Worm (Caenorhabditis elegans) whole organism, L4 larva: ENCODE data around the gene F26F4.9.

Source experiments
- F44E2.7 ChIP-seq: fragments of 200-800 bp; sonication (Bioruptor generic); IDR thresholded peaks from 2 replicates; pipeline ENCODE4 v2.1.2; 2022; ENCODE audit warnings: missing genetic modification characterization, missing compliant biosample characterization
- R02D3.7 ChIP-seq: fragments of 150-350 bp; sonication (generic microtip); optimal IDR thresholded peaks from 3 replicates; lab custom pipeline; 2014; ENCODE audit warnings: missing biosample characterization, missing genetic modification characterization
- T26A8.4 ChIP-seq: fragments of 200-800 bp; sonication (Bioruptor generic); IDR thresholded peaks from 2 replicates; pipeline ENCODE4 v1.3.6; 2022; ENCODE audit warnings: missing genetic modification characterization, missing compliant biosample characterization
- Y105C5A.15 ChIP-seq: fragments of 200-800 bp; sonication (Bioruptor generic); IDR thresholded peaks from 2 replicates; pipeline ENCODE4 v1.3.6; 2022; ENCODE audit warnings: missing genetic modification characterization, missing compliant biosample characterization
- Y48G9A.11 ChIP-seq: fragments of 200-800 bp; sonication (Bioruptor generic); IDR thresholded peaks from 2 replicates; pipeline ENCODE4 v1.3.6; 2022; ENCODE audit warnings: missing genetic modification reagents, missing genetic modification characterization, missing compliant biosample characterization
- Y75B8A.6 ChIP-seq: fragments of 200-800 bp; sonication (Bioruptor generic); IDR thresholded peaks from 2 replicates; pipeline ENCODE4 v1.3.6; 2022; ENCODE audit warnings: missing genetic modification reagents, missing genetic modification characterization, missing compliant biosample characterization
- aha-1 ChIP-seq: fragments of 150-350 bp; peaks from one replicate; lab custom pipeline; 2014; ENCODE audit warnings: missing biosample characterization, missing genetic modification characterization
- ama-1 ChIP-seq: fragments of 150-350 bp; optimal IDR thresholded peaks from 2 replicates; lab custom pipeline; 2014; ENCODE audit warnings: inconsistent platforms, mixed read lengths
- arid-1 ChIP-seq: fragments of 200-800 bp; sonication (Bioruptor generic); conservative IDR thresholded peaks from 2 replicates; pipeline ENCODE4 v1.3.6; 2022; ENCODE audit warnings: missing genetic modification reagents, missing genetic modification characterization, missing compliant biosample characterization
- attf-4 ChIP-seq: sonication (generic microtip); optimal IDR thresholded peaks from 3 replicates; lab custom pipeline; 2017; ENCODE audit warnings: missing biosample characterization, missing genetic modification characterization
- ctbp-1 ChIP-seq: fragments of 200-800 bp; sonication (Bioruptor generic); IDR thresholded peaks from 2 replicates; pipeline ENCODE4 v1.3.6; 2022; ENCODE audit warnings: missing genetic modification reagents, missing genetic modification characterization, missing compliant biosample characterization
- daf-16 ChIP-seq, 3 experiments: sonication (generic microtip); optimal IDR thresholded peaks; 2 replicates each; lab custom pipeline; 2016 to 2017; ENCODE audit warnings: missing genetic modification characterization in 3 of 3, missing genetic modification reagents in 3 of 3, mild to moderate bottlenecking in 2 of 3, missing compliant biosample characterization in 2 of 3, missing biosample characterization in 1 of 3, moderate library complexity in 1 of 3
- daf-19 ChIP-seq: fragments of 200-800 bp; sonication (Bioruptor generic); conservative IDR thresholded peaks from 2 replicates; pipeline ENCODE4 v1.3.6; 2022; ENCODE audit warnings: missing genetic modification characterization, missing compliant biosample characterization
- dmd-6 ChIP-seq: fragments of 200-800 bp; sonication (Bioruptor generic); IDR thresholded peaks from 2 replicates; pipeline ENCODE4 v1.3.6; 2022; ENCODE audit warnings: missing genetic modification reagents, missing genetic modification characterization, missing compliant biosample characterization
- dmd-8 ChIP-seq: fragments of 200-800 bp; sonication (Bioruptor generic); IDR thresholded peaks from 2 replicates; pipeline ENCODE4 v1.3.6; 2022; ENCODE audit warnings: missing genetic modification characterization, missing compliant biosample characterization
- duxl-1 ChIP-seq: sonication (generic microtip); optimal IDR thresholded peaks from 2 replicates; lab custom pipeline; 2016; ENCODE audit warnings: mild to moderate bottlenecking, missing genetic modification characterization, moderate library complexity, missing compliant biosample characterization; ENCODE audit not compliant: poor library complexity
- egl-27 ChIP-seq: sonication (generic microtip); optimal IDR thresholded peaks from 3 replicates; lab custom pipeline; 2017; ENCODE audit warnings: missing biosample characterization, missing genetic modification reagents, missing genetic modification characterization
- egl-43 ChIP-seq: fragments of 200-800 bp; sonication (Bioruptor generic); IDR thresholded peaks from 2 replicates; pipeline ENCODE4 v1.3.6; 2022; ENCODE audit warnings: missing genetic modification reagents, missing genetic modification characterization, missing compliant biosample characterization
- fkh-10 ChIP-seq: fragments of 150-350 bp; optimal IDR thresholded peaks from 2 replicates; lab custom pipeline; 2014; ENCODE audit warnings: missing biosample characterization, missing genetic modification reagents, missing genetic modification characterization
- gei-8 ChIP-seq: fragments of 200-800 bp; sonication (Bioruptor generic); optimal IDR thresholded peaks from 2 replicates; lab custom pipeline; 2018; ENCODE audit warnings: mild to moderate bottlenecking, missing genetic modification characterization, missing compliant biosample characterization
- hif-1 ChIP-seq, 2 experiments: sonication (generic microtip); optimal IDR thresholded peaks; 2 replicates each; lab custom pipeline; 2016 to 2017; ENCODE audit warnings: missing compliant biosample characterization in 2 of 2, missing genetic modification characterization in 2 of 2, missing genetic modification reagents in 2 of 2, missing genotype in 2 of 2, mild to moderate bottlenecking in 1 of 2
- hlh-11 ChIP-seq: fragments of 200-800 bp; sonication (Bioruptor generic); optimal IDR thresholded peaks from 2 replicates; lab custom pipeline; 2018; ENCODE audit warnings: mild to moderate bottlenecking, missing genetic modification characterization, missing compliant biosample characterization
- hlh-30 ChIP-seq: sonication (generic microtip); optimal IDR thresholded peaks from 2 replicates; lab custom pipeline; 2017; ENCODE audit warnings: antibody characterized with exemption, mild to moderate bottlenecking, missing genetic modification characterization, missing compliant biosample characterization; ENCODE audit not compliant: insufficient read depth
- hmg-1.1 ChIP-seq: fragments of 200-800 bp; sonication (Bioruptor generic); IDR thresholded peaks from 2 replicates; pipeline ENCODE4 v1.3.6; 2022; ENCODE audit warnings: missing genetic modification reagents, missing genetic modification characterization, missing compliant biosample characterization
- jun-1 ChIP-seq: fragments of 150-350 bp; optimal IDR thresholded peaks from 2 replicates; lab custom pipeline; 2014; ENCODE audit warnings: missing biosample characterization, missing genetic modification reagents, missing genetic modification characterization
- lin-15B ChIP-seq: fragments of 150-350 bp; sonication (generic microtip); optimal IDR thresholded peaks from 3 replicates; lab custom pipeline; 2014; ENCODE audit warnings: missing biosample characterization, missing genetic modification characterization
- lin-29 ChIP-seq: fragments of 200-800 bp; sonication (Bioruptor generic); IDR thresholded peaks from 2 replicates; pipeline ENCODE4 v1.3.6; 2022; ENCODE audit warnings: missing genetic modification reagents, missing genetic modification characterization, missing compliant biosample characterization
- lin-38 ChIP-seq: fragments of 200-800 bp; sonication (Bioruptor generic); IDR thresholded peaks from 2 replicates; pipeline ENCODE4 v1.3.6; 2022; ENCODE audit warnings: missing genetic modification reagents, missing genetic modification characterization, missing compliant biosample characterization
- lin-39 ChIP-seq: fragments of 150-350 bp; optimal IDR thresholded peaks from 2 replicates; lab custom pipeline; 2014; ENCODE audit warnings: missing biosample characterization, missing genetic modification reagents, missing genetic modification characterization
- madf-9 ChIP-seq: fragments of 200-800 bp; sonication (Bioruptor generic); conservative IDR thresholded peaks from 2 replicates; pipeline ENCODE4 v1.3.6; 2022; ENCODE audit warnings: missing genetic modification reagents, missing genetic modification characterization, missing compliant biosample characterization
- mdl-1 ChIP-seq, 2 experiments: fragments of 150-350 bp in 1 of 2; sonication (generic microtip) in 1 of 2; optimal IDR thresholded peaks; 2 replicates each; lab custom pipeline; 2014 to 2017; ENCODE audit warnings: missing biosample characterization in 2 of 2, missing genetic modification characterization in 2 of 2
- mep-1 ChIP-seq: fragments of 150-350 bp; sonication (generic microtip); optimal IDR thresholded peaks from 3 replicates; lab custom pipeline; 2014; ENCODE audit warnings: missing biosample characterization, missing genetic modification characterization
- mes-2 ChIP-seq: sonication (generic microtip); optimal IDR thresholded peaks from 2 replicates; lab custom pipeline; 2016; ENCODE audit warnings: missing genotype, mild to moderate bottlenecking, missing genetic modification characterization, missing compliant biosample characterization; ENCODE audit not compliant: poor library complexity, severe bottlenecking
- mxl-2 ChIP-seq: fragments of 200-800 bp; sonication (Bioruptor generic); conservative IDR thresholded peaks from 2 replicates; pipeline ENCODE4 v1.3.6; 2022; ENCODE audit warnings: missing genetic modification reagents, missing genetic modification characterization, missing compliant biosample characterization
- mxl-3 ChIP-seq: fragments of 200-800 bp; sonication (Bioruptor generic); optimal IDR thresholded peaks from 2 replicates; lab custom pipeline; 2018; ENCODE audit warnings: mild to moderate bottlenecking, missing genetic modification characterization, missing compliant biosample characterization
- nhr-10 ChIP-seq: fragments of 150-350 bp; optimal IDR thresholded peaks from 2 replicates; lab custom pipeline; 2014; ENCODE audit warnings: missing biosample characterization, missing genetic modification characterization
- nhr-237 ChIP-seq: sonication (generic microtip); optimal IDR thresholded peaks from 2 replicates; lab custom pipeline; 2017; ENCODE audit warnings: missing biosample characterization, missing genetic modification characterization
- nhr-28 ChIP-seq: fragments of 150-350 bp; optimal IDR thresholded peaks from 2 replicates; lab custom pipeline; 2014; ENCODE audit warnings: missing biosample characterization, missing genetic modification characterization
- nhr-42 ChIP-seq: fragments of 200-800 bp; sonication (Bioruptor generic); IDR thresholded peaks from 2 replicates; pipeline ENCODE4 v1.3.6; 2022; ENCODE audit warnings: missing genetic modification characterization, missing compliant biosample characterization
- pha-4 ChIP-seq, 2 experiments: fragments of 150-350 bp in 1 of 2; fragments of 200-800 bp in 1 of 2; sonication (Bioruptor generic) in 1 of 2; IDR thresholded peaks in 1 of 2; optimal IDR thresholded peaks in 1 of 2; 2 replicates each; pipeline versions ENCODE4 v1.3.6 to Lab custom; 2014 to 2022; ENCODE audit warnings: missing genetic modification characterization in 2 of 2, missing genetic modification reagents in 2 of 2, missing biosample characterization in 1 of 2, missing compliant biosample characterization in 1 of 2
- pqm-1 ChIP-seq: sonication (generic microtip); optimal IDR thresholded peaks from 2 replicates; lab custom pipeline; 2017; ENCODE audit warnings: missing biosample characterization, missing genetic modification characterization
- rbr-2 ChIP-seq: sonication (generic microtip); optimal IDR thresholded peaks from 2 replicates; lab custom pipeline; 2016; ENCODE audit warnings: missing genotype, missing genetic modification characterization, missing compliant biosample characterization
- set-16 ChIP-seq: fragments of 200-800 bp; sonication (Bioruptor generic); IDR thresholded peaks from 2 replicates; pipeline ENCODE4 v1.3.6; 2022; ENCODE audit warnings: missing genetic modification reagents, missing genetic modification characterization, missing compliant biosample characterization
- skn-1 ChIP-seq: fragments of 150-350 bp; optimal IDR thresholded peaks from 2 replicates; lab custom pipeline; 2014; ENCODE audit warnings: missing biosample characterization, missing genetic modification characterization
- snpc-1.2 ChIP-seq: fragments of 200-800 bp; sonication (Bioruptor generic); IDR thresholded peaks from 2 replicates; pipeline ENCODE4 v1.3.6; 2022; ENCODE audit warnings: missing genetic modification reagents, missing genetic modification characterization, missing compliant biosample characterization
- unc-39 ChIP-seq: sonication (generic microtip); optimal IDR thresholded peaks from 2 replicates; lab custom pipeline; 2017; ENCODE audit warnings: missing biosample characterization, missing genetic modification characterization
- zip-11 ChIP-seq: fragments of 200-800 bp; sonication (Bioruptor generic); IDR thresholded peaks from 2 replicates; pipeline ENCODE4 v1.3.6; 2022; ENCODE audit warnings: missing genetic modification characterization, missing compliant biosample characterization

The F26F4.9 gene

ce11 chrIII:4948631-4949030 lies 36.3 kb upstream of the F26F4.9 start:
- TF ChIP-seq mdl-1 (tag; optimal IDR thresholded peaks at IDR 0.05; lab: Kevin White, UChicago): peak; percentile 23 to 55
- TF ChIP-seq daf-16 (GFP tag; optimal IDR thresholded peaks at IDR 0.05; lab: Kevin White, UChicago): no peak
- peak; percentile 29 for TF ChIP-seq daf-16 (tag; optimal IDR thresholded peaks at IDR 0.05; lab: Kevin White, UChicago)
- peak in 1 of 2 experiments; percentile 18 for TF ChIP-seq hif-1 (tag; optimal IDR thresholded peaks at IDR 0.05; lab: Kevin White, UChicago)
- peak; percentile 22 for TF ChIP-seq mes-2 (tag; lab: Kevin White, UChicago)
- 0 out of 2 replicates have a peak, but pooled peaks have one; percentile 17 for TF ChIP-seq snpc-1.2 (GFP tag; lab: Robert Waterston, UW)
- peak; percentile 47 for TF ChIP-seq hlh-11 (tag; lab: Kevin White, UChicago)
- peak; percentile 30 for TF ChIP-seq mxl-3 (GFP tag; lab: Kevin White, UChicago)
- TF ChIP-seq T26A8.4 (GFP tag; lab: Robert Waterston, UW): peak; percentile 25
- no peak for TF ChIP-seq lin-15B (tag; lab: Kevin White, UChicago)
- peak; percentile 97 for TF ChIP-seq aha-1
- TF ChIP-seq madf-9 (GFP tag; lab: Robert Waterston, UW): peak; percentile 99
- no peak for TF ChIP-seq nhr-10 (tag; lab: Kevin White, UChicago)
- TF ChIP-seq lin-39 (tag; lab: Kevin White, UChicago): no peak
- no peak for TF ChIP-seq attf-4
- 0 out of 2 replicates have a peak, but pooled peaks have one; percentile 55 for TF ChIP-seq egl-43
- no peak for TF ChIP-seq fkh-10 (GFP tag; lab: Kevin White, UChicago)
- TF ChIP-seq hlh-30: peak; percentile 33
- TF ChIP-seq hmg-1.1 (GFP tag; lab: Robert Waterston, UW): peak; percentile 41
- TF ChIP-seq pha-4 (GFP tag; IDR thresholded peaks at IDR 0.05; lab: Robert Waterston, UW): 0 out of 2 replicates have a peak, but pooled peaks have one; percentile 19
- TF ChIP-seq pha-4 (tag; optimal IDR thresholded peaks at IDR 0.05; lab: Kevin White, UChicago): no peak
- no peak for TF ChIP-seq duxl-1
- no peak for TF ChIP-seq Y105C5A.15 (GFP tag; lab: Robert Waterston, UW)
- peak; percentile 81 for TF ChIP-seq set-16

- no peak for TF ChIP-seq skn-1 (tag; lab: Kevin White, UChicago)
- 0 out of 2 replicates have a peak, but pooled peaks have one; percentile 10 for TF ChIP-seq Y48G9A.11 (GFP tag; lab: Robert Waterston, UW)
- peak; percentile 36 for TF ChIP-seq hlh-11 (tag; lab: Kevin White, UChicago)
- peak; percentile 38; the same call in 1 of the 2 replicates for TF ChIP-seq hmg-1.1 (GFP tag; lab: Robert Waterston, UW)
- no peak for TF ChIP-seq daf-19 (GFP tag; lab: Robert Waterston, UW)
- no peak for TF ChIP-seq R02D3.7 (tag; lab: Kevin White, UChicago)
- TF ChIP-seq ama-1 (lab: Kevin White, UChicago): no peak
- peak; percentile 37 for TF ChIP-seq mes-2 (tag; lab: Kevin White, UChicago)
- TF ChIP-seq zip-11 (GFP tag; lab: Robert Waterston, UW): no peak
- no peak for TF ChIP-seq Y105C5A.15 (GFP tag; lab: Robert Waterston, UW)
- TF ChIP-seq egl-43: peak; percentile 42; the same call in 1 of the 2 replicates
- TF ChIP-seq mdl-1 (tag; optimal IDR thresholded peaks at IDR 0.05; lab: Kevin White, UChicago): peak; percentile 11 to 34
- no peak for TF ChIP-seq dmd-8 (GFP tag; lab: Robert Waterston, UW)
- TF ChIP-seq F44E2.7 (GFP tag; lab: Robert Waterston, UW): no peak
- TF ChIP-seq nhr-237: no peak
- peak; percentile 78 for TF ChIP-seq madf-9 (GFP tag; lab: Robert Waterston, UW)
- 0 out of 2 replicates have a peak, but pooled peaks have one; percentile 30 for TF ChIP-seq ctbp-1 (GFP tag; lab: Robert Waterston, UW)
- TF ChIP-seq rbr-2: peak; percentile 23
- TF ChIP-seq set-16: peak; percentile 82
- TF ChIP-seq snpc-1.2 (GFP tag; lab: Robert Waterston, UW): no peak
- TF ChIP-seq mxl-2 (GFP tag; lab: Robert Waterston, UW): no peak
- peak; percentile 98 for TF ChIP-seq aha-1
- peak; percentile 27 for TF ChIP-seq mep-1 (tag; lab: Kevin White, UChicago)
- TF ChIP-seq dmd-6 (GFP tag; lab: Robert Waterston, UW): no peak
- TF ChIP-seq lin-29: no peak
- TF ChIP-seq jun-1 (tag; lab: Kevin White, UChicago): no peak
- no peak for TF ChIP-seq lin-38
- TF ChIP-seq gei-8 (GFP tag; lab: Kevin White, UChicago): peak; percentile 11
- no peak for TF ChIP-seq nhr-28 (tag; lab: Kevin White, UChicago)
- TF ChIP-seq hlh-30: peak; percentile 82
- TF ChIP-seq nhr-42: 0 out of 2 replicates have a peak, but pooled peaks have one; percentile 27
- TF ChIP-seq unc-39: no peak
- TF ChIP-seq egl-27: no peak
- TF ChIP-seq pqm-1 (tag; lab: Kevin White, UChicago): no peak
- no peak for TF ChIP-seq arid-1 (GFP tag; lab: Robert Waterston, UW)
- no peak for TF ChIP-seq Y75B8A.6 (GFP tag; lab: Robert Waterston, UW)
Measured at ce11 chrIII:4947352-4947751, 35.0 kb upstream of the F26F4.9 start.
